Worm (Caenorhabditis elegans): ENCODE results near the gene fdgt-2.

DNA sequence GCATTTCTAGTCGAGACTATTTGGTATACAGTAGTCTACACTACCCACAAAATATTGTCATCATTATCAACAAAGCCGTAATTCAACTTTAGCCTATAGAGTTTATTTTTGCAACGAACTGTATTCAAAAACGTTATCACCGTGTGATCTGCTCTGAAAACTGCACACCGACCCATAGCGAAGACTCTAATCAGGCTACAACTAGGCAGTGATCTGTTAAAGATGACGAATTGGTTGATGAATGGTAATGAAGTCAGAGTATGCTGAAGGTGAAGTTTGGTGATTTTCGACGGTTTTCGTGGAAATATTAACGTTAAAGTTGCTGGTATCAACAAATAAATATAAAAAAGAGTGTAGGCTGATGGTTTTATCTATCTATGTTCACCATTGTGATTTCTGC is 30.5 kb upstream of the fdgt-2 start:
- TF ChIP-seq nhr-237 (tag; optimal IDR thresholded peaks at IDR 0.05) (no peak), mab-5 (tag; optimal IDR thresholded peaks at IDR 0.05) (no peak), ZK546.5 (tag; optimal IDR thresholded peaks at IDR 0.05) (no peak), ztf-4 (tag; optimal IDR thresholded peaks at IDR 0.05) (no peak), elt-3 (tag; optimal IDR thresholded peaks at IDR 0.05) (no peak), alr-1 (tag; optimal IDR thresholded peaks at IDR 0.05) (no peak), crh-2 (tag; optimal IDR thresholded peaks at IDR 0.05) (no peak), lsy-2 (tag; optimal IDR thresholded peaks at IDR 0.05) (no peak), ceh-16 (tag; optimal IDR thresholded peaks at IDR 0.05) (no peak)

Measured in whole organism, L2 larva.